Fruit fly (Drosophila melanogaster): ENCODE results near the gene SdhD.

Gene SdhD

dm6 chr3R:23732990-23733512, 27.3 kb downstream of the SdhD start, which contains the start of the genes Hmgcr and Rpn9 (continued):
- TF ChIP-seq CG14965 (GFP tag; optimal IDR thresholded peaks at IDR 0.05; ENCODE audit: borderline replicate concordance) (no peak), Ada2b (GFP tag; IDR thresholded peaks at IDR 0.05) (no peak), amos (GFP tag; IDR thresholded peaks at IDR 0.05; ENCODE audit: partially characterized antibody) (0 out of 2 replicates have a peak, but pooled peaks have one; percentile 16), CG30403 (GFP tag; optimal IDR thresholded peaks at IDR 0.05) (peak; percentile 13), CG14710 (tag; optimal IDR thresholded peaks at IDR 0.05) (peak; percentile 77), CG7963 (GFP tag; IDR thresholded peaks at IDR 0.05; ENCODE audit: partially characterized antibody) (0 out of 3 replicates have a peak, but pooled peaks have one; percentile 22), CG10431 (GFP tag; optimal IDR thresholded peaks at IDR 0.05) (peak; percentile 54), BtbVII (GFP tag; optimal IDR thresholded peaks at IDR 0.05) (peak; percentile 37), sug (tag; optimal IDR thresholded peaks at IDR 0.05) (peak; percentile 33), Mad (GFP tag; optimal IDR thresholded peaks at IDR 0.05) (peak; percentile 31), pho (GFP tag; optimal IDR thresholded peaks at IDR 0.05) (no peak), zen2 (GFP tag; IDR thresholded peaks at IDR 0.05; ENCODE audit: partially characterized antibody) (0 out of 3 replicates have a peak, but pooled peaks have one; percentile 5), chm (GFP tag; IDR thresholded peaks at IDR 0.05) (peak; percentile 70; the same call in 1 of the 2 replicates), CG14014 (GFP tag; IDR thresholded peaks at IDR 0.05) (no peak), Ets65A (GFP tag) (peak; percentile 6), al (GFP tag; IDR thresholded peaks at IDR 0.05) (no peak), ken (GFP tag; IDR thresholded peaks at IDR 0.05) (no peak), CG7987 (GFP tag; optimal IDR thresholded peaks at IDR 0.05) (peak; percentile 41), CG18619 (GFP tag; optimal IDR thresholded peaks at IDR 0.05) (no peak), CG42726 (GFP tag; IDR thresholded peaks at IDR 0.05; ENCODE audit: partially characterized antibody) (peak; percentile 17; the same call in 1 of the 2 replicates), CG3995 (GFP tag; optimal IDR thresholded peaks at IDR 0.05) (peak; percentile 24), HmgZ (tag; optimal IDR thresholded peaks at IDR 0.05) (peak; percentile 32), Oli (tag; optimal IDR thresholded peaks at IDR 0.05) (no peak), hkb (optimal IDR thresholded peaks at IDR 0.05) (peak; percentile 89), hkb (GFP tag; IDR thresholded peaks at IDR 0.05) (no peak), grn (GFP tag; optimal IDR thresholded peaks at IDR 0.05) (no peak), Sry-β (GFP tag; optimal IDR thresholded peaks at IDR 0.05) (peak; percentile 10), CG12942 (GFP tag; optimal IDR thresholded peaks at IDR 0.05) (no peak), lilli (GFP tag; optimal IDR thresholded peaks at IDR 0.05) (peak; percentile 13), Hmr (GFP tag; optimal IDR thresholded peaks at IDR 0.05) (peak; percentile 55), CG13775 (GFP tag; optimal IDR thresholded peaks at IDR 0.05) (no peak), CG13624 (GFP tag; optimal IDR thresholded peaks at IDR 0.05) (peak; percentile 14), sens (GFP tag) (peak; percentile 88), jigr1 (GFP tag; IDR thresholded peaks at IDR 0.05) (no peak), cg (GFP tag; optimal IDR thresholded peaks at IDR 0.05) (no peak), CG34422 (GFP tag; IDR thresholded peaks at IDR 0.05) (peak; percentile 67; the same call in 1 of the 3 replicates), CHES-1-like (GFP tag; optimal IDR thresholded peaks at IDR 0.05) (peak; percentile 53), CG10321 (GFP tag; IDR thresholded peaks at IDR 0.05) (no peak), CrebB (tag; optimal IDR thresholded peaks at IDR 0.05) (peak; percentile 38), E2f1 (GFP tag; IDR thresholded peaks at IDR 0.05) (no peak), salm (tag; optimal IDR thresholded peaks at IDR 0.05) (peak; percentile 31), CG33213 (GFP tag; optimal IDR thresholded peaks at IDR 0.05) (peak; percentile 15), NC2β (GFP tag; optimal IDR thresholded peaks at IDR 0.05) (peak; percentile 55), az2 (GFP tag; optimal IDR thresholded peaks at IDR 0.05) (no peak), run (tag; optimal IDR thresholded peaks at IDR 0.05) (no peak), sr (GFP tag; IDR thresholded peaks at IDR 0.05) (no peak), CG6254 (GFP tag; optimal IDR thresholded peaks at IDR 0.05) (no peak), CG9437 (GFP tag; optimal IDR thresholded peaks at IDR 0.05) (peak; percentile 58), corto (GFP tag; optimal IDR thresholded peaks at IDR 0.05) (no peak), Bteb2 (GFP tag; optimal IDR thresholded peaks at IDR 0.05) (no peak), Dll (GFP tag; IDR thresholded peaks at IDR 0.05; ENCODE audit: partially characterized antibody) (0 out of 4 replicates have a peak, but pooled peaks have one; percentile 40)

Data from whole organism, embryonic.